Worm (Caenorhabditis elegans): ENCODE results near the gene gpx-6.

The gpx-6 gene

DNA sequence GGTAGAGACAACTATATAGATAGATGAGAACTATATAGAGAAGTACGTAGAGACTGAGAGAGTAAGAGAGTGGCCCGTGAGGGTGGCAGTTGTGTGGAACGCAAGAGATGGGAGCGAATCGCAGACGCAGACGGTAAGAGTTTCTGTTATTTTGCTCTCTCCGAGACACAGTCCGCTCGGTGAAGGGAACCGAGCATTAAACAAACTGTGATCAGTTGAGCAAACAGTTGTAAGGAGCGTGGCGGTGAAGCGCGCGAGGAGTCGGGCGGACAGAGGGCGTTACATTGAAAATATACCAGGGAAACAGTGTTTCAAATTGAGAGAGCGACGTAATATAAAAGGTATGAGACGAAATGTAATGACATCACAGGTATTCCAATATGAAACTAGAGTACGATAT lies 7.5 kb downstream of the gpx-6 start:
- TF ChIP-seq scrt-1 (GFP tag; IDR thresholded peaks at IDR 0.05) (no peak), tbx-37 (GFP tag; conservative IDR thresholded peaks at IDR 0.05) (no peak), tra-4 (tag; optimal IDR thresholded peaks at IDR 0.05) (no peak), ama-1 (optimal IDR thresholded peaks at IDR 0.05) (no peak), hmbx-1 (tag; optimal IDR thresholded peaks at IDR 0.05) (no peak), flt-1 (GFP tag; IDR thresholded peaks at IDR 0.05) (no peak), hmg-4 (GFP tag; optimal IDR thresholded peaks at IDR 0.05) (no peak), ets-7 (tag; optimal IDR thresholded peaks at IDR 0.05) (no peak), sea-1 (GFP tag; conservative IDR thresholded peaks at IDR 0.05) (no peak), pes-1 (GFP tag; IDR thresholded peaks at IDR 0.05) (no peak), ceh-36 (tag; optimal IDR thresholded peaks at IDR 0.05) (no peak), aly-1 (tag; optimal IDR thresholded peaks at IDR 0.05) (no peak), F13C5.2 (tag; optimal IDR thresholded peaks at IDR 0.05) (peak; percentile 1), B0310.2 (tag; optimal IDR thresholded peaks at IDR 0.05) (peak; percentile 25)

DNA sequence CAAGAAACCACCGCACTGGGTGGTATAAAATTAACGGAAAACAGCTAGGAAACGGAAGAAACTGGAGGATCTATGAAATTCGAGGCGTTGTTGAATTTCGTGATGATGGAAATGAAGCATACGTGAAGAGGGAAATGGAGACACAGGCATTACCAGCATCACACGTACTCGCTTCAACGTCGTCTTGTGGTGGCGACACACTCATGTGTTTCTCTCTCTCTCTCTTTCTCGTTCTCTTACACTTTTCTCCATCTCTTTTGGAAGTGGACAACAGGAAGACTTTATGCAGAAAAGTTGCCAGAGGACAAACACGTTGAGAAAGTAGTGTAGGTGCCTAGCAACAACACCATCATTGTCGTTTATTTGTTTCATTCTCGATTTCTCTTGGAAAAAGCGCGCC lies 10.4 kb downstream of the gpx-6 start:
- TF ChIP-seq tbx-11 (GFP tag; IDR thresholded peaks at IDR 0.05) (no peak), tbx-37 (GFP tag; conservative IDR thresholded peaks at IDR 0.05) (no peak), B0310.2 (tag; optimal IDR thresholded peaks at IDR 0.05) (no peak)

DNA sequence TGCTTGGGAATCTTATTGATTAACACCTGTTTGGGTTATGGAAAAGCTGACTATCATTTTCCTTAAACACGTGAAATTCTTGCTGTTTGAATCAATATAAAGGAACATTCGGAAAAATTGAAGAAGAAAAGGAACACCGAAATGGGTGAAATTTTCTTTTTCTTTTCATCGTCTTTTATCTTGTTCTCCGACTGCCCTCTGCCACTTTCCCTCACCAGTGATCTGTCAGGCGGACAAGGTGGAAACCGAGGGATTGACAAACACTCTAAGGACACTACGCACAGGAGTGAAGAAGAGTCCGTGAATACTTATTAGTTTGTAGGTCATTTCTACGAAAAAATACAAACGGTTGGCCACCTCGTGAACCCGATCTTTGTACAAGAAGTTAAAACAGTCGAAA lies 11.3 kb downstream of the gpx-6 start:
- TF ChIP-seq pes-1 (GFP tag; IDR thresholded peaks at IDR 0.05) = no peak
- TF ChIP-seq B0310.2 (tag; optimal IDR thresholded peaks at IDR 0.05) = no peak
- no peak for TF ChIP-seq flt-1 (GFP tag; IDR thresholded peaks at IDR 0.05)
- no peak for TF ChIP-seq tbx-37 (GFP tag; conservative IDR thresholded peaks at IDR 0.05)
- TF ChIP-seq sea-1 (GFP tag; conservative IDR thresholded peaks at IDR 0.05) = no peak
- no peak for TF ChIP-seq ets-7 (tag; optimal IDR thresholded peaks at IDR 0.05)
- no peak for TF ChIP-seq scrt-1 (GFP tag; IDR thresholded peaks at IDR 0.05)
- no peak for TF ChIP-seq aly-1 (tag; optimal IDR thresholded peaks at IDR 0.05)
- no peak for TF ChIP-seq hnd-1 (tag; optimal IDR thresholded peaks at IDR 0.05)
- TF ChIP-seq ceh-13 (GFP tag; optimal IDR thresholded peaks at IDR 0.05) = no peak
- no peak for TF ChIP-seq hmg-4 (GFP tag; optimal IDR thresholded peaks at IDR 0.05)
- TF ChIP-seq hmbx-1 (tag; optimal IDR thresholded peaks at IDR 0.05) = no peak
- TF ChIP-seq ama-1 (optimal IDR thresholded peaks at IDR 0.05) = no peak
- TF ChIP-seq tbx-11 (GFP tag; IDR thresholded peaks at IDR 0.05) = no peak
- TF ChIP-seq F13C5.2 (tag; optimal IDR thresholded peaks at IDR 0.05) = no peak
- no peak for TF ChIP-seq tra-4 (tag; optimal IDR thresholded peaks at IDR 0.05)

DNA sequence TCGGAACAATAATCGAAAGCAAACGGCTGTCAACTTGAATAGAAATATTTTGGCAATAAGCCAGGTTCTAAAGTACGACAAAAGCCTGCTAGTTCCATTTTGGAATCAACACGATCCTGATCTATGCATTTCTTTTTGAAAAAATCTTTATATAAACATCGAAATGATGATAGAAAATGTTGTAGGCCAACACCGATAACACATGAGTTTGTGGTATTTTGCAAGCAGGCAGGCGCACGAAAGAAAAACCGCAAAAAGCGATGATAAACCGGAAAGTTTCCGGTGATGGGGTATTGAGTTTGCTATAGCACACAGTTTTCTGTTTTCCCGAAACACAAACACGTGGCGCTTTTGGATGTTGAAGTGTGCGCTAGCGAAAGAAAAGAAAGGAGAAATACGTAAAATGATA lies 12.1 kb downstream of the gpx-6 start:
- TF ChIP-seq ceh-36 (tag; optimal IDR thresholded peaks at IDR 0.05) (no peak), ets-7 (tag; optimal IDR thresholded peaks at IDR 0.05) (no peak)

DNA sequence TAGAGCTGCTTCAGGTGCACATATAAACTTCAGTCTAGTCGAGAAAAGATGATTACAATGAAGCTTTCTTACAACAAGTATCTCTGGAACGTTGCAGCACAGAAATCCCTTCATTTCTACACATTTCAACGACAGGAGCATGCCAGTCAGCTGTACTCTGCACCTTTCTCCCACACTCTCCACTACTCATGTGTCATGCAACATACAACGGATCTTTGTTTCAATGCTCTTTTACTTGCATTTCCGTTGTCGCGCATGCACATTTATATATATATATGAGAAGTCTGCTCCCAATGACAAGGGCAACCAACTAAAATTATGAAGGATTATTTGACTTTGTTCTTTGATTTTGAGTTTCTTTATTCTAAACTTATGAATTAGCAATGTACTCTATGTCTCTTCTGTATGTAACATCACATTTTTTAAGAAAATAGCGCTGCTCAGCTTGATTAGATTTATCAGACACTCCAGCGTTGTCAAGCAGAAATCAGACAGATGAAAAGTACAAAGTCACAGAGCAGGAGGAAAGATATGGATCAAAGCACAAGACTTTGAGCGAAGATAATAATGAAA lies 13.2 kb downstream of the gpx-6 start:
- no peak for TF ChIP-seq hmg-4 (GFP tag; optimal IDR thresholded peaks at IDR 0.05)
- no peak for TF ChIP-seq aly-1 (tag; optimal IDR thresholded peaks at IDR 0.05)
- TF ChIP-seq flt-1 (GFP tag; IDR thresholded peaks at IDR 0.05) = no peak
- no peak for TF ChIP-seq tra-4 (tag; optimal IDR thresholded peaks at IDR 0.05)
- no peak for TF ChIP-seq ama-1 (optimal IDR thresholded peaks at IDR 0.05)
- TF ChIP-seq tbx-11 (GFP tag; IDR thresholded peaks at IDR 0.05) = no peak
- TF ChIP-seq scrt-1 (GFP tag; IDR thresholded peaks at IDR 0.05) = no peak
- no peak for TF ChIP-seq F13C5.2 (tag; optimal IDR thresholded peaks at IDR 0.05)
- no peak for TF ChIP-seq B0310.2 (tag; optimal IDR thresholded peaks at IDR 0.05)
- TF ChIP-seq ceh-13 (GFP tag; optimal IDR thresholded peaks at IDR 0.05) = no peak
- TF ChIP-seq hmbx-1 (tag; optimal IDR thresholded peaks at IDR 0.05) = no peak
- TF ChIP-seq hnd-1 (tag; optimal IDR thresholded peaks at IDR 0.05) = no peak
- TF ChIP-seq sea-1 (GFP tag; conservative IDR thresholded peaks at IDR 0.05) = no peak
- TF ChIP-seq tbx-37 (GFP tag; conservative IDR thresholded peaks at IDR 0.05) = no peak
- no peak for TF ChIP-seq ceh-36 (tag; optimal IDR thresholded peaks at IDR 0.05)
- no peak for TF ChIP-seq pes-1 (GFP tag; IDR thresholded peaks at IDR 0.05)
- no peak for TF ChIP-seq ets-7 (tag; optimal IDR thresholded peaks at IDR 0.05)

DNA sequence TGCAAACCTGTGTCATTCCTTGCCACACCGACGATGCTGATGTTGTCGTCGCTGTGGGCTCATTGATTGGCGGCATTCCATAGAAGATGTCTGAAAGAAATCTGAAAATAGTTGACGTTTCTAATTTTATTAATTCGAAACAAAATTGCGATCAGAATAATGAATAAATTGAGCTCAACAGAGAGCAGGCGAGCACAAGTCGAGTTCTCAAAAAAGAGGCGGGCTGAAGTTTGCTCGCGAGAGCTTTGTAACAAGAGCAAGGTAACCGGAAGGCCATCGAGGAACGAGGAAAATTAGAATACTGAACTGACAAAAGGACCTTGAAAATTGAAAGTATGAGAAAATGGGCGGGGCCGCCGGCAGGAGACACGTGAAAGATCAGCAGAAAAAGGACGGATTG lies 14.5 kb downstream of the gpx-6 start, which contains the start of gene nhr-66:
Gene nhr-66 (minus strand): TSS at position 101 of the 400 bp plus-strand sequence.
- TF ChIP-seq F13C5.2 (tag; optimal IDR thresholded peaks at IDR 0.05) = no peak
- TF ChIP-seq aly-1 (tag; optimal IDR thresholded peaks at IDR 0.05) = no peak

DNA sequence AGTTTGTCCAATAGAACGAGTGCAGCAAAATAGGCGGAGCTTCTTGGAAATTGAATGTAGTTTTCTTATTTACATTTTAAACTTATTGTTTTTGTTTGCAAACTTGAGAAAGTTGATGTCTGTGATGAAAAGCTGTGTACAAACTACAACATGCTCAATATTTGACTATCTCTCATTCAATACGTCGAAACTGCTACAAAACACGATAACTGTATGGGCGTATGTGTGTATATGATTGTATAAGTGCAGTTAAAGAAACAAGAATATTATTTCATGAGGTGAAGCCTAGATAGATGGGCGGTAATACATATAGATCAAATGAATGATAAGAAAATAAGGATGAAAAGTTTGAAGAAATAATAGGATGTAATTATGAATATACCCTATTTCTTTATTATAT lies 17.6 kb downstream of the gpx-6 start:
- TF ChIP-seq scrt-1 (GFP tag; IDR thresholded peaks at IDR 0.05) (no peak), tra-4 (tag; optimal IDR thresholded peaks at IDR 0.05) (no peak), ceh-36 (tag; optimal IDR thresholded peaks at IDR 0.05) (no peak), ceh-13 (GFP tag; optimal IDR thresholded peaks at IDR 0.05) (no peak), sea-1 (GFP tag; conservative IDR thresholded peaks at IDR 0.05) (no peak)

DNA sequence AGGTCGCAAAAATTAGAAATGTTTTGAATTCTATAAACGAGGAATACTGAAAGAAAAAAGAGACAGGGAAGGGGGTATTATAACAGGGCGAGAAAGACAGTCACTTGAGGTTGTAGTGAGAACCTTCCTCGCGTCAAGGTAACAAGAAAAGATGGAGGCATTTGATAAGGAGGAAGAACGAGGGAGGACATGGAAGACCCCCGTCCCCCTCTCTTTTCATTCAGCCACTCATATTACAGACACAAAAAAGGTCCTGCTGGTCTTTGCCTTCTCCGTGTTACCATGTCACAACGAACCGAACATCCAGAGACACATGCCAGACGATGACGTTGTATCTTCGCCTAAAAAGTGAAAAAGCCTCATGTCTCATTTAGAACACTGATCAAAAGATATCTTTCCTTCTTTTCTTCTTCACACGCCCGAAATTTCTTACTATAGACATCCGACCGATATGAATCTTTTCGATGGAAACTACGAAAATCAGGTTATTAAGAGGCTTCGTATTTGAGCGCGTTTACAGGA lies 19.4 kb downstream of the gpx-6 start:
- TF ChIP-seq tbx-37 (GFP tag; conservative IDR thresholded peaks at IDR 0.05) (no peak), tra-4 (tag; optimal IDR thresholded peaks at IDR 0.05) (no peak), hmg-4 (GFP tag; optimal IDR thresholded peaks at IDR 0.05) (no peak), ceh-36 (tag; optimal IDR thresholded peaks at IDR 0.05) (no peak), hmbx-1 (tag; optimal IDR thresholded peaks at IDR 0.05) (no peak), aly-1 (tag; optimal IDR thresholded peaks at IDR 0.05) (no peak), ets-7 (tag; optimal IDR thresholded peaks at IDR 0.05) (no peak), ceh-13 (GFP tag; optimal IDR thresholded peaks at IDR 0.05) (no peak), sea-1 (GFP tag; conservative IDR thresholded peaks at IDR 0.05) (no peak), F13C5.2 (tag; optimal IDR thresholded peaks at IDR 0.05) (no peak), hnd-1 (tag; optimal IDR thresholded peaks at IDR 0.05) (no peak), pes-1 (GFP tag; IDR thresholded peaks at IDR 0.05) (no peak), B0310.2 (tag; optimal IDR thresholded peaks at IDR 0.05) (no peak), flt-1 (GFP tag; IDR thresholded peaks at IDR 0.05) (no peak), ama-1 (optimal IDR thresholded peaks at IDR 0.05) (no peak), tbx-11 (GFP tag; IDR thresholded peaks at IDR 0.05) (no peak)
